Worm (Caenorhabditis elegans) whole organism, young adult: Measurements from ENCODE around the gene sre-56.

Experiments used
- F49E8.2 ChIP-seq: sonication (generic microtip); optimal IDR thresholded peaks from 3 replicates; lab custom pipeline; 2017; ENCODE audit warnings: missing genetic modification characterization, mild to moderate bottlenecking, missing compliant biosample characterization, antibody characterized with exemption, moderate library complexity; ENCODE audit not compliant: insufficient read depth
- aptf-3 ChIP-seq: fragments of 200-800 bp; sonication (Bioruptor generic); IDR thresholded peaks from 2 replicates; pipeline ENCODE4 v1.3.6; 2022; ENCODE audit warnings: missing genetic modification characterization, missing compliant biosample characterization
- hlh-12 ChIP-seq: sonication (generic microtip); optimal IDR thresholded peaks from 2 replicates; lab custom pipeline; 2016; ENCODE audit warnings: missing genetic modification characterization, missing compliant biosample characterization
- hrde-1 ChIP-seq: sonication (generic microtip); optimal IDR thresholded peaks from 2 replicates; lab custom pipeline; 2016; ENCODE audit warnings: missing genetic modification characterization, mild to moderate bottlenecking, missing compliant biosample characterization, moderate library complexity, missing genotype, missing genetic modification reagents, borderline replicate concordance
- lin-54 ChIP-seq: fragments of 200-800 bp; sonication (Bioruptor generic); optimal IDR thresholded peaks from 2 replicates; lab custom pipeline; 2018; ENCODE audit warnings: mild to moderate bottlenecking, missing genetic modification characterization, missing compliant biosample characterization
- mel-28 ChIP-seq: sonication (generic microtip); optimal IDR thresholded peaks from 2 replicates; lab custom pipeline; 2016; ENCODE audit warnings: borderline replicate concordance, mild to moderate bottlenecking, missing genetic modification characterization, missing compliant biosample characterization
- nfya-1 ChIP-seq: sonication (generic microtip); optimal IDR thresholded peaks from 2 replicates; lab custom pipeline; 2017; ENCODE audit warnings: antibody characterized with exemption, missing compliant biosample characterization, missing genetic modification characterization, borderline replicate concordance; ENCODE audit not compliant: insufficient read depth
- nhr-120 ChIP-seq: fragments of 200-800 bp; sonication (Bioruptor generic); IDR thresholded peaks from 2 replicates; pipeline ENCODE4 v1.3.6; 2022; ENCODE audit warnings: missing genetic modification characterization, missing compliant biosample characterization
- pha-4 ChIP-seq: fragments of 150-350 bp; sonication (generic microtip); optimal IDR thresholded peaks from 2 replicates; lab custom pipeline; 2014; ENCODE audit warnings: missing biosample characterization, missing genetic modification reagents, missing genetic modification characterization
- snpc-3.4 ChIP-seq: sonication (generic microtip); optimal IDR thresholded peaks from 2 replicates; lab custom pipeline; 2017; ENCODE audit warnings: missing genetic modification characterization, mild to moderate bottlenecking, missing compliant biosample characterization, antibody characterized with exemption, moderate library complexity, missing genotype, missing genetic modification reagents

DNA sequence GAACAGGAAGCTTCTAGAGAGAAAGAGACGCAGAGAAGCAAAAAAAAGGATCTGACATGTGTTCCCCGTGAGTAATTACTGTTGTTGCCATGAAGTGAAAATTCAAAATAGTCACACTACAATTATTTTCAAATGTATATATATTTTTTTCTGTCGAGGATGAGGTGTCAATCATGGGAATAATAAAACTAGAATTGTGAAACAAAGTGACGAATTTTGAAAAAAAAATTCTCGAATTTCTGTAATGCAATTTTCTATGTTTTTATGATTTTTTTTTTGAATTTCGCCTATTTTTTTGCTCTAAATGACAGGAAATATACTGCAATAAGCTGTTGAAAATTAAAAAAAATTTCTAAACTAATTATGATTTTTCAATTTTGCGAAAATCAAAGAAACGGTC lies 28.8 kb downstream of the sre-56 start:
- TF ChIP-seq snpc-3.4 (tag; lab: Kevin White, UChicago), result no peak
- TF ChIP-seq hrde-1 (tag; lab: Kevin White, UChicago), result no peak
- no peak for TF ChIP-seq pha-4 (tag; lab: Kevin White, UChicago)
- TF ChIP-seq lin-54 (GFP tag; lab: Kevin White, UChicago), result no peak
- TF ChIP-seq hlh-12 (tag; lab: Kevin White, UChicago), result no peak
- no peak for TF ChIP-seq F49E8.2 (tag; lab: Kevin White, UChicago)
- no peak for TF ChIP-seq aptf-3 (GFP tag; lab: Robert Waterston, UW)
- TF ChIP-seq nfya-1 (tag; lab: Kevin White, UChicago), result no peak
- TF ChIP-seq nhr-120, result no peak
- no peak for TF ChIP-seq mel-28
